Fruit fly (Drosophila melanogaster): ENCODE results near the gene CG10589.

The CG10589 gene

DNA sequence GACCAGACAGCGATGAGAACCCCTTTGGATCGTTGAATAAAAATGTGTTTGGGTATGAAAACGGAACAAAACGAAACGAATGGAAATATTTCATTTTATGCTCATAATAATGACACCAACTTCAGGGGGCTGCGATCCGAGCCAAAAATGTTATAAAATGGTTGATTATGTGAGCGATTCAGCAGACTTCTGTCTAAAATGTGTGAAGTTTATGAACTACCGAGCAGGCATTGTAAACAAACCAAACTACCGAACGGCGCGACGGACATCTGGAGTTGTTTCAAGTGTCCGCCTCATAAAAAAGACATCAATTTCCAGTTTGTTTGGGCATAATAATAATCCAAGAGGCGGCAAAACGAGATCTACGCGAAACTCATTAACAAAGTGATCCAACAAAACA is 7.1 kb upstream of the CG10589 start:
- TF ChIP-seq CrebA (GFP tag; optimal IDR thresholded peaks at IDR 0.05; ENCODE audit: borderline replicate concordance) = no peak
- TF ChIP-seq Hr83 (GFP tag; optimal IDR thresholded peaks at IDR 0.05; ENCODE audit: poor library complexity, severe bottlenecking) = no peak
- no peak for TF ChIP-seq dl (GFP tag; optimal IDR thresholded peaks at IDR 0.05; ENCODE audit: insufficient read depth in 1 of 2, partially characterized antibody in 2 of 2)
- no peak for TF ChIP-seq Myc (optimal IDR thresholded peaks at IDR 0.05)
- TF ChIP-seq CG9705 (GFP tag; optimal IDR thresholded peaks at IDR 0.05) = no peak

DNA sequence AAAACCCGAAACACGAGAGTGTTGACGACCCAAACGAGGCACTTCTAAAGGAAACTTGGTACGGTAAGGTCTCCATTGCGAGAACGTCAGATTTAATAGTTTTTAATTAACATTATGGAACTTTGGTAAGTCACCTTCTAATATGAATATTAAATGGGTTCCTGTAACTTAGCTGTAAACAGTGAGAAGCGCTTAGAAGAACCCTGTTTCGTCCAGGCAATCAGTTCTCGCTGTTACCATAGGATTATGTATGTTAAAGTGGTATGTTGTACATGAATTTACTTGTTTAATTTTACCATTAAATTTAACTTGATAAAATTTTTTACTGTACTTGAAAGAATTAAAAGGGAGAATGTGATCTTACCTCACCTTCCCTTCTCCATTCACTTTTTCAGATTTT is 5.8 kb upstream of the CG10589 start:
- TF ChIP-seq Jra (GFP tag; optimal IDR thresholded peaks at IDR 0.05) = no peak
- TF ChIP-seq GATAd (GFP tag; optimal IDR thresholded peaks at IDR 0.05) = no peak
- no peak for TF ChIP-seq tai (GFP tag; optimal IDR thresholded peaks at IDR 0.05)
- TF ChIP-seq Dif (GFP tag; optimal IDR thresholded peaks at IDR 0.05; ENCODE audit: partially characterized antibody) = no peak
- TF ChIP-seq sage (GFP tag; optimal IDR thresholded peaks at IDR 0.05) = no peak

DNA sequence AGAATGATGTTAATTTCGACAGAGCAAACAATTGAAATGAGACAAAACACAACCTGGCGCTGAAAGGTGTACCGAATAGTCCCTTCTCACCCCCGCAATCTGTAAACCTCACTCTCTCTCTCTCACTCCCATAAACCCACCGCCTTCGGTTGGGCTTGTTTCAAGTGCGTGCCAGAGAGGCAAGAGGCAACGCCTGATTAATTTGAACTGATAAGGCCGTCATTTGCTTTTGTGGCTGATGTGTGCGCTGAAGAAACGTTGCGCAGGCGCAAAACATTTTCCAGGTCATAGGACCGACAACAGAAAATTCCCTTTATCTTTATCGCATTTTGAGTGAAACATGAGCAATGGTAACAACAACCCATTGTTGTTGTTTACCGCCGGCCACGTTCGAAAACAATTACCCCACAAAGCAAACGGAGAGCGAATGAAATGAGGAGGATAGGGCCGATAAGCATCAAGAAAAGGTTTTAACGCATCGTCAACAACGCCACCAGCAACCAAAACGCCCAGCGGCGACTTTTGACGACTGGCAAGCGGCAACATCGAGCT is 5.3 kb upstream of the CG10589 start:
- TF ChIP-seq sage (GFP tag; optimal IDR thresholded peaks at IDR 0.05) = no peak
- no peak for TF ChIP-seq woc (GFP tag; optimal IDR thresholded peaks at IDR 0.05)
- no peak for TF ChIP-seq GATAd (GFP tag; optimal IDR thresholded peaks at IDR 0.05)
- TF ChIP-seq brk (GFP tag; optimal IDR thresholded peaks at IDR 0.05) = no peak
- TF ChIP-seq Sp1 (GFP tag; optimal IDR thresholded peaks at IDR 0.05) = no peak
- TF ChIP-seq Dfd (GFP tag; optimal IDR thresholded peaks at IDR 0.05) = no peak
- TF ChIP-seq Jra (GFP tag; optimal IDR thresholded peaks at IDR 0.05) = no peak
- TF ChIP-seq Myc (optimal IDR thresholded peaks at IDR 0.05) = no peak
- TF ChIP-seq usp (GFP tag; optimal IDR thresholded peaks at IDR 0.05) = no peak
- no peak for TF ChIP-seq fru (GFP tag; optimal IDR thresholded peaks at IDR 0.05)
- no peak for TF ChIP-seq dl (GFP tag; optimal IDR thresholded peaks at IDR 0.05; ENCODE audit: insufficient read depth in 1 of 2, partially characterized antibody in 2 of 2)
- TF ChIP-seq pan (optimal IDR thresholded peaks at IDR 0.05) = no peak
- TF ChIP-seq rgr (GFP tag; optimal IDR thresholded peaks at IDR 0.05) = no peak

DNA sequence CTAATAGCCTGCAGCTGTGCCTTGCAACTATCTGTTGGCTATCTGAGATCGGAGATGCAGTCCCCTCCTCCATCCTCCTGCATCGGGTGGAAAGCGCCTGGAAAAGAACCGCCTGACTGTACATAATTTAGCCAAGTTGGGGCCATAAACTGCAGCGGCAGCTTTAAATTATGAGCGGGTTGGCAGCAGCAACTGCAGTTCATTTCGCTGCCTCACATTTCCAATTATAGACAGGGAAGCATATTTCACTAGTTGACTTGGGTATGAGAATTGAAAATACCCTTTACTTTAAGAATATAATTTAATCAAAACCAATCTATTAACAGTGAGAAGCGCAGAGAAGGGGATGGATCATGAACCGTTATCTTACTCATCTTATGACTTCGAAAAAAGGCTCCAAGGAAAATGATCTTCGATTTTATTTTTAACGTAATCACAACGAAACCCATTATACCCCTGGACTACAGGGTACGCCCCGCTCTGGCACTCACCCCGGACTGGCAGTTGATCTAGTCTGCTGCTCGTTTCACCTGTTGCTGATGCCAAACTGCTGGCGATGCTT is 4.5 kb upstream of the CG10589 start:
- TF ChIP-seq Jra (GFP tag; optimal IDR thresholded peaks at IDR 0.05) = no peak
- TF ChIP-seq CrebA (GFP tag; optimal IDR thresholded peaks at IDR 0.05; ENCODE audit: borderline replicate concordance) = no peak
- peak; percentile 18 for TF ChIP-seq woc (GFP tag; optimal IDR thresholded peaks at IDR 0.05)
- peak; percentile 34 for TF ChIP-seq ey (GFP tag; optimal IDR thresholded peaks at IDR 0.05)
- peak; percentile 6 for TF ChIP-seq fru (GFP tag; optimal IDR thresholded peaks at IDR 0.05)
- peak in 1 of 2 experiments; percentile 30 for TF ChIP-seq foxo (GFP tag; optimal IDR thresholded peaks at IDR 0.05)
- peak; percentile 30 for TF ChIP-seq rgr (GFP tag; optimal IDR thresholded peaks at IDR 0.05)

DNA sequence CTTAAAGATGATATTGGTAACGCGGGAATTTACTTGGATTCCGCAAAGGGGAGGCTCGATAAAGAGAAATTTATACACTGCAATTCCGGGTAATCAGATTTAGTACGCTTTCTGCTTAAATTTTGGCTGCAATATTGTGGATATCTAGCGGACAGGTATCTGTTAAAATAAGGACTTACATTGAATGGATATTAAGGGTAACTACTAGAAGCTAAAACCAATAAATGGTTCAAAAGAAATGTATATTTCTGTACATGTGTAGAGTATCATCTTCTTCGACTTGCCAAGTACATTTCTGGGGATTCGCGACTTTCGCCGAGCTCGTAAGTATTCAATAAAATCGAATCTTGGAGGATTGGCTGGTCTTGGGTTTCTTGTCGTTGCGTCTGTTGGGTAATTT is 1.8 kb downstream of the CG10589 start:
- TF ChIP-seq lola (GFP tag; optimal IDR thresholded peaks at IDR 0.05) (no peak), Rel (GFP tag; optimal IDR thresholded peaks at IDR 0.05) (no peak), Rel (tag; optimal IDR thresholded peaks at IDR 0.05) (no peak), Dif (GFP tag; optimal IDR thresholded peaks at IDR 0.05; ENCODE audit: partially characterized antibody) (no peak), brk (GFP tag; optimal IDR thresholded peaks at IDR 0.05) (no peak), Sp1 (GFP tag; optimal IDR thresholded peaks at IDR 0.05) (no peak), psq (GFP tag; optimal IDR thresholded peaks at IDR 0.05) (no peak)

DNA sequence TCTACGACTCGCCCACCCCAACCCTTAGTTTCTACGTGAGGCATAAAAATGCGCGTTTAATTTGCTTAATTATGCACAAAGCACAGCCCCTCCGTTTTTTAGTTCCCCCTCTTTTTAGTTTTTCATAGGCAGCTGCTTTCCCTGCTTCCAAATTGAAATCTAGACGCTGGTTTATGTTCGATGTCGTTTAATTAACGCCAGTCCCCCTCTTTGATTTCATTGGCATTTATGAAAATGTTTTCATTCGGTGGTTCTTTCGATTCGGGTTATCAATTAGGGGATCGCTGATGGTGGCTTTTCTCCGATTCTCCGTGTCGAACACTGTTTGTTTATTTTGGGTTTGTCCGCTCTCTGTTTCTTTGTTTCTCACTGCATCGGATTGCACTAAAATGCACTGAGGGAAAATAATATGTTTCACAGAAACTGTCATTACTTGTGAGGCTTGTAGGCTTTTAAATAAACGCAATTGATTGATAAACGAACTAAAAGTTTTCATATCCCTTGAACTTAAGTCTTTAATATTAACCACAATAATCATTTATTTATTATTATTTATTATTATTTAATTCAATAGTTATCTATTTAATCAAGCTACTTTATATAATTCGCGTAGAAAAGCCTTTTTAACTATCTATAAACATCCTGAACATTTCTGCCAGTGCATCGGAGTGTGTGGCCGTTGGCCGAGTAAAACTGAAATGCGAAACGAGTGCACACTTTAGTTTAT is 2.6 kb downstream of the CG10589 start:
- TF ChIP-seq brk (GFP tag; optimal IDR thresholded peaks at IDR 0.05) = no peak
- TF ChIP-seq br (GFP tag; optimal IDR thresholded peaks at IDR 0.05) = no peak
- no peak for TF ChIP-seq CG32264 (GFP tag; optimal IDR thresholded peaks at IDR 0.05)
- peak; percentile 29 for TF ChIP-seq Sp1 (GFP tag; optimal IDR thresholded peaks at IDR 0.05)
- peak in 1 of 2 experiments; percentile 48 for TF ChIP-seq foxo (GFP tag; optimal IDR thresholded peaks at IDR 0.05)
- no peak for TF ChIP-seq Hr83 (GFP tag; optimal IDR thresholded peaks at IDR 0.05; ENCODE audit: poor library complexity, severe bottlenecking)
- TF ChIP-seq psq (GFP tag; optimal IDR thresholded peaks at IDR 0.05) = peak; percentile 15
- no peak for TF ChIP-seq ey (GFP tag; optimal IDR thresholded peaks at IDR 0.05)
- TF ChIP-seq h (GFP tag; optimal IDR thresholded peaks at IDR 0.05) = peak; percentile 37
- TF ChIP-seq fru (GFP tag; optimal IDR thresholded peaks at IDR 0.05) = peak; percentile 33
- peak; percentile 25 for TF ChIP-seq dmrt93B (GFP tag; optimal IDR thresholded peaks at IDR 0.05)
- no peak for TF ChIP-seq Dfd (GFP tag; optimal IDR thresholded peaks at IDR 0.05)
- peak; percentile 42 for TF ChIP-seq HLH106 (tag; optimal IDR thresholded peaks at IDR 0.05)
- TF ChIP-seq rgr (GFP tag; optimal IDR thresholded peaks at IDR 0.05) = peak; percentile 7
- TF ChIP-seq Hnf4 (GFP tag; optimal IDR thresholded peaks at IDR 0.05) = no peak

Data from whole organism, wandering third instar larva.